Worm (Caenorhabditis elegans) whole organism, young adult: ENCODE results near the gene zmp-3.

ENCODE experiments used
- B0261.1 ChIP-seq: sonication (generic microtip); optimal IDR thresholded peaks from 2 replicates; lab custom pipeline; 2016; ENCODE audit warnings: mild to moderate bottlenecking, missing genetic modification characterization, moderate library complexity, missing compliant biosample characterization
- D2030.7 ChIP-seq: fragments of 200-800 bp; sonication (Bioruptor generic); IDR thresholded peaks from 2 replicates; pipeline ENCODE4 v1.3.6; 2022; ENCODE audit warnings: missing genetic modification reagents, missing genetic modification characterization, missing compliant biosample characterization
- F10E7.11 ChIP-seq: sonication (generic microtip); optimal IDR thresholded peaks from 2 replicates; lab custom pipeline; 2017; ENCODE audit warnings: mild to moderate bottlenecking, missing genetic modification characterization, moderate library complexity, missing compliant biosample characterization
- F22D6.2 ChIP-seq: sonication (generic microtip); optimal IDR thresholded peaks from 2 replicates; lab custom pipeline; 2016; ENCODE audit warnings: mild to moderate bottlenecking, missing genetic modification characterization, missing compliant biosample characterization
- F52B5.7 ChIP-seq: sonication (generic microtip); optimal IDR thresholded peaks from 2 replicates; lab custom pipeline; 2016; ENCODE audit warnings: mild to moderate bottlenecking, missing genetic modification characterization, missing compliant biosample characterization
- K12H6.12 ChIP-seq: fragments of 200-800 bp; sonication (Bioruptor generic); optimal IDR thresholded peaks from 2 replicates; lab custom pipeline; 2018; ENCODE audit warnings: mild to moderate bottlenecking, missing genetic modification characterization, missing compliant biosample characterization
- Y56A3A.18 ChIP-seq: fragments of 200-800 bp; sonication (Bioruptor generic); IDR thresholded peaks from 2 replicates; pipeline ENCODE4 v1.3.6; 2022; ENCODE audit warnings: missing genetic modification reagents, missing genetic modification characterization, missing compliant biosample characterization
- atf-7 ChIP-seq: sonication (generic microtip); optimal IDR thresholded peaks from 2 replicates; lab custom pipeline; 2017; ENCODE audit warnings: mild to moderate bottlenecking, missing genetic modification characterization, missing compliant biosample characterization
- athp-1 ChIP-seq: sonication (generic microtip); optimal IDR thresholded peaks from 2 replicates; lab custom pipeline; 2017; ENCODE audit warnings: mild to moderate bottlenecking, missing genetic modification characterization, missing compliant biosample characterization
- chd-7 ChIP-seq: sonication (generic microtip); optimal IDR thresholded peaks from 2 replicates; lab custom pipeline; 2016; ENCODE audit warnings: mild to moderate bottlenecking, missing genetic modification characterization, moderate library complexity, missing compliant biosample characterization
- die-1 ChIP-seq: sonication (generic microtip); optimal IDR thresholded peaks from 2 replicates; lab custom pipeline; 2016; ENCODE audit warnings: missing genotype, mild to moderate bottlenecking, missing genetic modification characterization, missing compliant biosample characterization
- dpff-1 ChIP-seq: sonication (generic microtip); optimal IDR thresholded peaks from 2 replicates; lab custom pipeline; 2017; ENCODE audit warnings: mild to moderate bottlenecking, missing genetic modification characterization, missing compliant biosample characterization
- egl-18 ChIP-seq: fragments of 200-800 bp; sonication (Bioruptor generic); IDR thresholded peaks from 2 replicates; pipeline ENCODE4 v1.3.6; 2022; ENCODE audit warnings: missing genetic modification reagents, missing genetic modification characterization, missing compliant biosample characterization
- egl-44 ChIP-seq: fragments of 200-800 bp; sonication (Bioruptor generic); IDR thresholded peaks from 2 replicates; pipeline ENCODE4 v1.3.6; 2022; ENCODE audit warnings: missing genetic modification reagents, missing genetic modification characterization, missing compliant biosample characterization
- ekl-4 ChIP-seq: fragments of 200-800 bp; sonication (Bioruptor generic); IDR thresholded peaks from 2 replicates; pipeline ENCODE4 v1.3.6; 2022; ENCODE audit warnings: missing genetic modification reagents, missing genetic modification characterization, missing compliant biosample characterization
- ets-4 ChIP-seq: fragments of 200-800 bp; sonication (Bioruptor generic); optimal IDR thresholded peaks from 2 replicates; lab custom pipeline; 2018; ENCODE audit warnings: mild to moderate bottlenecking, missing genetic modification characterization, missing compliant biosample characterization
- hlh-12 ChIP-seq: sonication (generic microtip); optimal IDR thresholded peaks from 2 replicates; lab custom pipeline; 2016; ENCODE audit warnings: missing genetic modification characterization, missing compliant biosample characterization
- hrde-1 ChIP-seq: sonication (generic microtip); optimal IDR thresholded peaks from 2 replicates; lab custom pipeline; 2016; ENCODE audit warnings: missing genetic modification characterization, mild to moderate bottlenecking, missing compliant biosample characterization, moderate library complexity, missing genotype, missing genetic modification reagents, borderline replicate concordance
- lag-1 ChIP-seq: fragments of 200-800 bp; sonication (Bioruptor generic); IDR thresholded peaks from 2 replicates; pipeline ENCODE4 v1.3.6; 2022; ENCODE audit warnings: missing genetic modification reagents, missing genetic modification characterization, missing compliant biosample characterization
- lin-40 ChIP-seq: sonication (generic microtip); optimal IDR thresholded peaks from 2 replicates; lab custom pipeline; 2016; ENCODE audit warnings: missing genetic modification characterization, mild to moderate bottlenecking, missing compliant biosample characterization, missing genotype, missing genetic modification reagents
- lsy-27 ChIP-seq: sonication (generic microtip); optimal IDR thresholded peaks from 2 replicates; lab custom pipeline; 2017; ENCODE audit warnings: missing genetic modification characterization, mild to moderate bottlenecking, missing compliant biosample characterization, antibody characterized with exemption, missing genotype, borderline replicate concordance; ENCODE audit not compliant: insufficient read depth
- madf-3 ChIP-seq: fragments of 200-800 bp; sonication (Bioruptor generic); IDR thresholded peaks from 2 replicates; pipeline ENCODE4 v1.3.6; 2022; ENCODE audit warnings: missing genetic modification reagents, missing genetic modification characterization, missing compliant biosample characterization
- mel-28 ChIP-seq: sonication (generic microtip); optimal IDR thresholded peaks from 2 replicates; lab custom pipeline; 2016; ENCODE audit warnings: borderline replicate concordance, mild to moderate bottlenecking, missing genetic modification characterization, missing compliant biosample characterization
- nhr-27 ChIP-seq: fragments of 200-800 bp; sonication (Bioruptor generic); optimal IDR thresholded peaks from 2 replicates; lab custom pipeline; 2018; ENCODE audit warnings: mild to moderate bottlenecking, missing genetic modification characterization, moderate library complexity, missing compliant biosample characterization
- rcor-1 ChIP-seq: fragments of 200-800 bp; sonication (Bioruptor generic); IDR thresholded peaks from 2 replicates; pipeline ENCODE4 v1.3.6; 2022; ENCODE audit warnings: missing genetic modification reagents, missing genetic modification characterization, missing compliant biosample characterization
- rec-8 ChIP-seq, 2 experiments: sonication (generic microtip); optimal IDR thresholded peaks; 2 replicates each; lab custom pipeline; 2016; ENCODE audit warnings: mild to moderate bottlenecking in 2 of 2, missing genetic modification characterization in 2 of 2, missing genetic modification reagents in 2 of 2, missing genotype in 2 of 2, missing biosample characterization in 1 of 2, missing compliant biosample characterization in 1 of 2, moderate library complexity in 1 of 2
- repo-1 ChIP-seq: sonication (generic microtip); optimal IDR thresholded peaks from 2 replicates; lab custom pipeline; 2017; ENCODE audit warnings: mild to moderate bottlenecking, missing genetic modification characterization, missing compliant biosample characterization
- rpc-1 ChIP-seq, 2 experiments: fragments of 150-350 bp in 1 of 2; sonication (generic microtip) in 1 of 2; optimal IDR thresholded peaks; 2 replicates each; lab custom pipeline; 2014 to 2018; ENCODE audit warnings: missing biosample characterization in 1 of 2, missing genetic modification characterization in 1 of 2, missing genetic modification reagents in 1 of 2, missing genotype in 1 of 2
- sea-2 ChIP-seq: fragments of 200-800 bp; sonication (Bioruptor generic); IDR thresholded peaks from 2 replicates; pipeline ENCODE4 v1.3.6; 2022; ENCODE audit warnings: missing genetic modification characterization, missing compliant biosample characterization
- snpc-1.3 ChIP-seq: sonication (generic microtip); optimal IDR thresholded peaks from 2 replicates; lab custom pipeline; 2017; ENCODE audit warnings: missing genetic modification characterization, mild to moderate bottlenecking, missing compliant biosample characterization, antibody characterized with exemption, moderate library complexity, missing genotype, missing genetic modification reagents; ENCODE audit not compliant: insufficient read depth
- snpc-3.4 ChIP-seq: sonication (generic microtip); optimal IDR thresholded peaks from 2 replicates; lab custom pipeline; 2017; ENCODE audit warnings: missing genetic modification characterization, mild to moderate bottlenecking, missing compliant biosample characterization, antibody characterized with exemption, moderate library complexity, missing genotype, missing genetic modification reagents
- tbp1 ChIP-seq: fragments of 200-800 bp; sonication (Bioruptor generic); optimal IDR thresholded peaks from 2 replicates; lab custom pipeline; 2018; ENCODE audit warnings: mild to moderate bottlenecking, missing genetic modification characterization, missing compliant biosample characterization
- ztf-28 ChIP-seq: fragments of 200-800 bp; sonication (Bioruptor generic); IDR thresholded peaks from 2 replicates; pipeline ENCODE4 v1.3.6; 2022; ENCODE audit warnings: missing genetic modification reagents, missing genetic modification characterization, missing compliant biosample characterization

zmp-3 gene

DNA sequence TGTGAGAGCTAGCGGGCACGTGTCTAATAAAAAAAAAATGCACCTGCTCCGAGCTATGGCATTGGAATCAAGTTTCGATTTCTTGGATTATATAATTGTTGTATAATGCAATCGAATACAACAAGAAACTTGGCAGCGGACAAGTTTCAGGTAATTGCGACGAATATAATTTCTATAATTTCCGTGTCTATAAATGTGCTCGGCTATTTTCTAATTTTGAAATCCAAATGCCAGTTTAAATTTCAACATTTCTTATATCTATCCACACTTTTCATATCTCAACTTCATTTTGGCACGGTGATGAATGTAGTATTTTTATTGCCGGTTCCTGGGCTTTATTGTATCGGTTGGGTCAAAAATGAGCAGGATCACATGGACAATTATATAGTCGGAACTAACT is 20.3 kb upstream of the zmp-3 start, which contains the start of gene C31B8.16:
Gene C31B8.16 (plus strand): TSS at position 301 of the 400 bp plus-strand sequence.
- no peak for TF ChIP-seq egl-44 (GFP tag; lab: Robert Waterston, UW)
- TF ChIP-seq dpff-1 (tag; lab: Kevin White, UChicago) = no peak

- no peak for TF ChIP-seq mel-28 (tag; lab: Kevin White, UChicago)
- no peak for TF ChIP-seq snpc-3.4
- TF ChIP-seq athp-1 (tag; lab: Kevin White, UChicago) = no peak
- no peak for TF ChIP-seq rcor-1
- no peak for TF ChIP-seq hrde-1 (tag; lab: Kevin White, UChicago)
- TF ChIP-seq ets-4 (GFP tag; lab: Kevin White, UChicago) = no peak
- no peak for TF ChIP-seq egl-18 (GFP tag; lab: Robert Waterston, UW)
- no peak for TF ChIP-seq dpff-1 (tag; lab: Kevin White, UChicago)
- TF ChIP-seq tbp1 (GFP tag; lab: Kevin White, UChicago) = no peak
- no peak for TF ChIP-seq F10E7.11 (tag; lab: Kevin White, UChicago)
- TF ChIP-seq lsy-27 (tag; lab: Kevin White, UChicago) = no peak
- TF ChIP-seq chd-7 (tag; lab: Kevin White, UChicago) = no peak
- no peak for TF ChIP-seq ekl-4
- no peak for TF ChIP-seq rpc-1 (optimal IDR thresholded peaks at IDR 0.05; lab: Kevin White, UChicago)
- TF ChIP-seq rpc-1 (tag; optimal IDR thresholded peaks at IDR 0.05; lab: Kevin White, UChicago) = no peak
- no peak for TF ChIP-seq madf-3 (GFP tag; lab: Robert Waterston, UW)
- TF ChIP-seq ztf-28 (GFP tag; lab: Robert Waterston, UW) = no peak
- no peak for TF ChIP-seq sea-2
- TF ChIP-seq nhr-27 (tag; lab: Kevin White, UChicago) = no peak
These were observed 18.1 kb upstream of the zmp-3 start, which contains the start of gene C31B8.12 for ce11 chrV:2927553-2927952. C31B8.12 (minus strand) TSS chrV:2927653.

DNA sequence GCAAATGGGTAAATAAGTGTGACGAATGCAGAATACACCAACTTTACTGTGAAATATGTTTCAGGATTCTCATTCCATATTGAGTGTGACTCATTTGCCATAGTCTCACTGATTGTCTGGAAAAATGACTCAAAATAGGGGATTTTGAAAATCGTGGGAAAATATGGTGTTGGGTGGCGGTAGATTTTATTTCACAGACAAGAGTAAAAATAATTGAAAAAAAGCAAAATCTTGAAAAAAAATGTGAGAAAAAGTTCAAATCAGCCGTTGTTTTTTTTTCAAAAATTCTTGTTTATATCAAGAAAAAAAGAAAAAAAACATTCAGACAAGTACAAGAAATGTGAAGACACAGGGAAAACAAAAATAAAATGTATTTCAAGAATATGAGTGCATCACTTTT is 13.2 kb upstream of the zmp-3 start, which contains the start of gene srh-38:
Gene srh-38 (minus strand): TSS at position 101 of the 400 bp plus-strand sequence.
- no peak for TF ChIP-seq repo-1 (tag; lab: Kevin White, UChicago)
- TF ChIP-seq die-1 (tag; lab: Kevin White, UChicago) = no peak
- no peak for TF ChIP-seq B0261.1 (tag; lab: Kevin White, UChicago)
- TF ChIP-seq lag-1 = no peak
- no peak for TF ChIP-seq atf-7 (tag; lab: Kevin White, UChicago)
- TF ChIP-seq F10E7.11 (tag; lab: Kevin White, UChicago) = no peak
- no peak for TF ChIP-seq K12H6.12
- no peak for TF ChIP-seq F52B5.7 (tag; lab: Kevin White, UChicago)
- no peak for TF ChIP-seq rec-8 (tag; optimal IDR thresholded peaks at IDR 0.05; lab: Kevin White, UChicago)
- TF ChIP-seq snpc-1.3 (tag; lab: Kevin White, UChicago) = no peak
- no peak for TF ChIP-seq nhr-27 (tag; lab: Kevin White, UChicago)
- TF ChIP-seq hlh-12 (tag; lab: Kevin White, UChicago) = no peak
- TF ChIP-seq dpff-1 (tag; lab: Kevin White, UChicago) = no peak
- no peak for TF ChIP-seq F22D6.2
- TF ChIP-seq rpc-1 (optimal IDR thresholded peaks at IDR 0.05; lab: Kevin White, UChicago) = no peak
- no peak for TF ChIP-seq rpc-1 (tag; optimal IDR thresholded peaks at IDR 0.05; lab: Kevin White, UChicago)
- TF ChIP-seq Y56A3A.18 (GFP tag; lab: Robert Waterston, UW) = no peak
- TF ChIP-seq lin-40 (tag; lab: Kevin White, UChicago) = no peak
- TF ChIP-seq rcor-1 = no peak
- TF ChIP-seq D2030.7 (GFP tag; lab: Robert Waterston, UW) = no peak
- no peak for TF ChIP-seq hrde-1 (tag; lab: Kevin White, UChicago)
